Fruit fly (Drosophila melanogaster) whole organism, embryonic: ENCODE results near the gene CG4101.

Experiments
- Atf6 ChIP-seq: fragments of 200-800 bp; sonication (Bioruptor generic); IDR thresholded peaks from 2 replicates; pipeline ENCODE4 v1.3.6; 2022; ENCODE audit warnings: missing biosample characterization, missing genetic modification characterization
- CG11560 ChIP-seq: fragments of 200-800 bp; sonication (Bioruptor generic); IDR thresholded peaks from 3 replicates; pipeline ENCODE4 v1.3.6; 2022; ENCODE audit warnings: missing biosample characterization, missing genetic modification characterization
- CG11696 ChIP-seq: fragments of 200-800 bp; sonication (Bioruptor generic); IDR thresholded peaks from 2 replicates; pipeline ENCODE4 v1.3.6; 2022; ENCODE audit warnings: missing biosample characterization, missing genetic modification characterization
- CG12155 ChIP-seq: fragments of 200-800 bp; sonication (Bioruptor generic); optimal IDR thresholded peaks from 3 replicates; lab custom pipeline; 2016; ENCODE audit warnings: missing biosample characterization, missing genetic modification characterization
- CG16779 ChIP-seq: fragments of 200-800 bp; sonication (Bioruptor generic); IDR thresholded peaks from 2 replicates; pipeline ENCODE4 v1.3.6; 2022; ENCODE audit warnings: missing biosample characterization, missing genetic modification characterization
- CG4328 ChIP-seq: fragments of 200-800 bp; sonication (Bioruptor generic); optimal IDR thresholded peaks from 3 replicates; lab custom pipeline; 2017; ENCODE audit warnings: missing biosample characterization, missing genetic modification reagents, missing genetic modification characterization
- CG6854 ChIP-seq: fragments of 200-800 bp; sonication (Bioruptor generic); optimal IDR thresholded peaks from 3 replicates; lab custom pipeline; 2017; ENCODE audit warnings: missing biosample characterization, mild to moderate bottlenecking, missing genetic modification characterization
- CG7963 ChIP-seq: fragments of 200-800 bp; sonication (Bioruptor generic); IDR thresholded peaks from 3 replicates; pipeline ENCODE4 v1.3.6; 2022; ENCODE audit warnings: missing biosample characterization, missing genetic modification characterization; ENCODE audit not compliant: partially characterized antibody
- Hr3 ChIP-seq: fragments of 200-800 bp; sonication (Bioruptor generic); optimal IDR thresholded peaks from 3 replicates; lab custom pipeline; 2016; ENCODE audit warnings: missing biosample characterization, missing genetic modification characterization
- Xbp1 ChIP-seq: fragments of 200-800 bp; sonication (Bioruptor generic); optimal IDR thresholded peaks from 3 replicates; lab custom pipeline; 2016; ENCODE audit warnings: missing biosample characterization, mild to moderate bottlenecking, missing genetic modification characterization
- jigr1 ChIP-seq: fragments of 200-800 bp; sonication (Bioruptor generic); IDR thresholded peaks from 3 replicates; pipeline ENCODE4 v1.3.6; 2022; ENCODE audit warnings: missing biosample characterization, missing genetic modification characterization
- mam ChIP-seq: fragments of 200-800 bp; sonication (Bioruptor generic); optimal IDR thresholded peaks from 3 replicates; lab custom pipeline; 2016; ENCODE audit warnings: missing biosample characterization, missing genetic modification characterization
- sim ChIP-seq: fragments of 200-800 bp; sonication (Bioruptor generic); IDR thresholded peaks from 2 replicates; pipeline ENCODE4 v1.3.6; 2022; ENCODE audit warnings: missing biosample characterization, missing genetic modification characterization
- slp2 ChIP-seq: fragments of 200-800 bp; sonication (Bioruptor generic); optimal IDR thresholded peaks from 2 replicates; lab custom pipeline; 2016; ENCODE audit warnings: missing biosample characterization, missing genetic modification characterization

- TF ChIP-seq sim = no peak
- no peak for TF ChIP-seq CG4328 (GFP tag; lab: Kevin White, UChicago)
- TF ChIP-seq CG11560 (tag; lab: Robert Waterston, UW) = no peak
- TF ChIP-seq CG11696 = no peak
- no peak for TF ChIP-seq CG7963 (GFP tag; lab: Robert Waterston, UW)
- TF ChIP-seq CG6854 (GFP tag; lab: Kevin White, UChicago) = no peak
- TF ChIP-seq mam (GFP tag; lab: Kevin White, UChicago) = no peak
- TF ChIP-seq CG16779 (GFP tag; lab: Robert Waterston, UW) = no peak
- no peak for TF ChIP-seq Atf6 (GFP tag; lab: Robert Waterston, UW)
- TF ChIP-seq Hr3 (GFP tag; lab: Kevin White, UChicago) = no peak
- TF ChIP-seq jigr1 (GFP tag; lab: Robert Waterston, UW) = no peak
- TF ChIP-seq CG12155 (GFP tag; lab: Kevin White, UChicago) = no peak
- TF ChIP-seq slp2 = no peak
- TF ChIP-seq Xbp1 (GFP tag; lab: Kevin White, UChicago) = no peak
Measured at dm6 chr3L:16586989-16587388, 25.3 kb upstream of the CG4101 start, which contains the start of the genes Syx8 and CG32163.
